Worm (Caenorhabditis elegans) whole organism, L1 larva: Measurements from ENCODE around the gene Y40B10A.5.

ENCODE experiments used
- C16A3.4 ChIP-seq: fragments of 150-350 bp; optimal IDR thresholded peaks from 2 replicates; lab custom pipeline; 2014; ENCODE audit warnings: missing biosample characterization, missing genetic modification characterization
- ceh-63 ChIP-seq: fragments of 200-800 bp; sonication (Bioruptor generic); optimal IDR thresholded peaks from 2 replicates; lab custom pipeline; 2018; ENCODE audit warnings: mild to moderate bottlenecking, missing genetic modification characterization, missing compliant biosample characterization
- ceh-82 ChIP-seq, 3 experiments: fragments of 150-350 bp in 1 of 3; sonication (generic microtip) in 2 of 3; optimal IDR thresholded peaks; 2 replicates each; lab custom pipeline; 2014 to 2017; ENCODE audit warnings: missing biosample characterization in 3 of 3, missing genetic modification characterization in 3 of 3
- elt-2 ChIP-seq: sonication (generic microtip); optimal IDR thresholded peaks from 2 replicates; lab custom pipeline; 2016; ENCODE audit warnings: missing genetic modification characterization, mild to moderate bottlenecking, inconsistent platforms, missing compliant biosample characterization, missing genetic modification reagents
- elt-3 ChIP-seq, 6 experiments: fragments of 150-350 bp in 1 of 6; sonication (generic microtip); optimal IDR thresholded peaks; 2 replicates each; lab custom pipeline; 2017 to 2018; ENCODE audit warnings: missing biosample characterization in 6 of 6, missing genetic modification characterization in 6 of 6, inconsistent platforms in 1 of 6
- lin-14 ChIP-seq: fragments of 200-800 bp; sonication (Bioruptor generic); optimal IDR thresholded peaks from 2 replicates; lab custom pipeline; 2018; ENCODE audit warnings: mild to moderate bottlenecking, missing genetic modification characterization, moderate library complexity, missing compliant biosample characterization
- nhr-20 ChIP-seq: sonication (generic microtip); optimal IDR thresholded peaks from 2 replicates; lab custom pipeline; 2016; ENCODE audit warnings: mild to moderate bottlenecking, missing genetic modification characterization, missing compliant biosample characterization
- nhr-71 ChIP-seq: sonication (generic microtip); optimal IDR thresholded peaks from 2 replicates; lab custom pipeline; 2016; ENCODE audit warnings: mild to moderate bottlenecking, missing genetic modification characterization, moderate library complexity, missing compliant biosample characterization

Y40B10A.5 gene

ce11 chrV:1998358-1998757 is 47.5 kb downstream of the Y40B10A.5 start:
- TF ChIP-seq elt-3 (tag; optimal IDR thresholded peaks at IDR 0.05; lab: Kevin White, UChicago): peak in 3 of 6 experiments; percentile 32 to 56 (median 37)
- TF ChIP-seq C16A3.4 (tag; lab: Kevin White, UChicago): no peak
- TF ChIP-seq nhr-20 (tag; lab: Kevin White, UChicago): peak; percentile 19
- TF ChIP-seq ceh-63: no peak
- TF ChIP-seq nhr-71 (tag; lab: Kevin White, UChicago): peak; percentile 2
- TF ChIP-seq lin-14 (GFP tag; lab: Kevin White, UChicago): peak; percentile 49
- no peak for TF ChIP-seq ceh-82 (tag; optimal IDR thresholded peaks at IDR 0.05; lab: Kevin White, UChicago)
- TF ChIP-seq elt-2 (tag; lab: Kevin White, UChicago): peak; percentile 45
